Fruit fly (Drosophila melanogaster) whole organism, embryonic: Measurements from ENCODE around the gene bnl.

ENCODE experiments used
- ATbp ChIP-seq: fragments of 200-800 bp; sonication (Bioruptor generic); optimal IDR thresholded peaks from 2 replicates; lab custom pipeline; 2017; ENCODE audit warnings: missing biosample characterization, mild to moderate bottlenecking, missing genetic modification characterization, missing genetic modification reagents
- Aef1 ChIP-seq: fragments of 200-800 bp; sonication (Bioruptor generic); IDR thresholded peaks from 3 replicates; pipeline ENCODE4 v1.3.6; 2022; ENCODE audit warnings: missing biosample characterization, missing genetic modification characterization
- Atf6 ChIP-seq: fragments of 200-800 bp; sonication (Bioruptor generic); IDR thresholded peaks from 2 replicates; pipeline ENCODE4 v1.3.6; 2022; ENCODE audit warnings: missing biosample characterization, missing genetic modification characterization
- B-H1 ChIP-seq: fragments of 200-800 bp; sonication (Bioruptor generic); IDR thresholded peaks from 3 replicates; pipeline ENCODE4 v1.3.6; 2022; ENCODE audit warnings: missing biosample characterization, missing genetic modification characterization
- CG11093 ChIP-seq: fragments of 200-800 bp; sonication (Bioruptor generic); IDR thresholded peaks from 3 replicates; pipeline ENCODE4 v1.3.6; 2022; ENCODE audit warnings: missing biosample characterization, missing genetic modification characterization
- CG11247 ChIP-seq: fragments of 200-800 bp; sonication (Bioruptor generic); IDR thresholded peaks from 2 replicates; pipeline ENCODE4 v1.3.6; 2022; ENCODE audit warnings: missing biosample characterization, missing genetic modification characterization
- CG11456 ChIP-seq: fragments of 200-800 bp; sonication (Bioruptor generic); IDR thresholded peaks from 3 replicates; pipeline ENCODE4 v1.3.6; 2022; ENCODE audit warnings: missing biosample characterization, missing genetic modification characterization
- CG13296 ChIP-seq: fragments of 200-800 bp; sonication (Bioruptor generic); optimal IDR thresholded peaks from 3 replicates; lab custom pipeline; 2018; ENCODE audit warnings: missing biosample characterization, mild to moderate bottlenecking, missing genetic modification characterization
- CG13424 ChIP-seq: fragments of 200-800 bp; sonication (Bioruptor generic); optimal IDR thresholded peaks from 2 replicates; lab custom pipeline; 2019; ENCODE audit warnings: missing biosample characterization, mild to moderate bottlenecking, missing genetic modification characterization, moderate library complexity
- CG13624 ChIP-seq: fragments of 200-800 bp; sonication (Bioruptor generic); optimal IDR thresholded peaks from 2 replicates; lab custom pipeline; 2016; ENCODE audit warnings: missing biosample characterization, missing genetic modification characterization
- CG18599 ChIP-seq: fragments of 200-800 bp; sonication (Bioruptor generic); optimal IDR thresholded peaks from 3 replicates; lab custom pipeline; 2017; ENCODE audit warnings: missing biosample characterization, missing genetic modification characterization, mild to moderate bottlenecking, moderate library complexity, missing genetic modification reagents
- CG31224 ChIP-seq: fragments of 200-800 bp; sonication (Bioruptor generic); IDR thresholded peaks from 2 replicates; pipeline ENCODE4 v1.3.6; 2022; ENCODE audit warnings: missing biosample characterization, missing genetic modification characterization
- CG31441 ChIP-seq: fragments of 200-800 bp; sonication (Bioruptor generic); IDR thresholded peaks from 2 replicates; pipeline ENCODE4 v1.3.6; 2022; ENCODE audit warnings: missing biosample characterization, missing genetic modification characterization
- CG32772 ChIP-seq: fragments of 200-800 bp; sonication (Bioruptor generic); IDR thresholded peaks from 2 replicates; pipeline ENCODE4 v1.3.6; 2022; ENCODE audit warnings: missing biosample characterization, missing genetic modification characterization
- CG34376 ChIP-seq: fragments of 200-800 bp; sonication (Bioruptor generic); optimal IDR thresholded peaks from 2 replicates; lab custom pipeline; 2018; ENCODE audit warnings: missing biosample characterization, mild to moderate bottlenecking, missing genetic modification characterization
- CG5180 ChIP-seq: fragments of 200-800 bp; sonication (Bioruptor generic); optimal IDR thresholded peaks from 3 replicates; lab custom pipeline; 2017; ENCODE audit warnings: missing biosample characterization, missing genetic modification characterization, mild to moderate bottlenecking, moderate library complexity, missing genetic modification reagents
- CG7357 ChIP-seq: fragments of 200-800 bp; sonication (Bioruptor generic); IDR thresholded peaks from 3 replicates; pipeline ENCODE4 v1.3.6; 2022; ENCODE audit warnings: missing biosample characterization, missing genetic modification characterization
- CG7556 ChIP-seq: fragments of 200-800 bp; sonication (Bioruptor generic); optimal IDR thresholded peaks from 2 replicates; lab custom pipeline; 2017; ENCODE audit warnings: missing biosample characterization, mild to moderate bottlenecking, missing genetic modification characterization
- CG8944 ChIP-seq: fragments of 200-800 bp; sonication (Bioruptor generic); optimal IDR thresholded peaks from 3 replicates; lab custom pipeline; 2016; ENCODE audit warnings: missing biosample characterization, missing genetic modification characterization
- Camta ChIP-seq: fragments of 200-800 bp; sonication (Bioruptor generic); optimal IDR thresholded peaks from 2 replicates; lab custom pipeline; 2016; ENCODE audit warnings: missing biosample characterization, missing genetic modification characterization
- D19A ChIP-seq: fragments of 200-800 bp; optimal IDR thresholded peaks from 3 replicates; lab custom pipeline; 2019; ENCODE audit warnings: missing biosample characterization, mild to moderate bottlenecking, missing genetic modification characterization, moderate library complexity
- Drgx ChIP-seq: fragments of 200-800 bp; sonication (Bioruptor generic); IDR thresholded peaks from 2 replicates; pipeline ENCODE4 v1.3.6; 2022; ENCODE audit warnings: missing biosample characterization, missing genetic modification characterization
- E2f2 ChIP-seq: fragments of 200-800 bp; sonication (Bioruptor generic); IDR thresholded peaks from 2 replicates; pipeline ENCODE4 v1.3.6; 2022; ENCODE audit warnings: missing biosample characterization, missing genetic modification characterization
- ERR ChIP-seq: fragments of 200-800 bp; sonication (Bioruptor generic); optimal IDR thresholded peaks from 2 replicates; lab custom pipeline; 2016; ENCODE audit warnings: missing biosample characterization, missing genetic modification characterization
- Fer3 ChIP-seq: fragments of 200-800 bp; sonication (Bioruptor generic); optimal IDR thresholded peaks from 2 replicates; lab custom pipeline; 2018; ENCODE audit warnings: missing biosample characterization, mild to moderate bottlenecking, missing genetic modification characterization, moderate library complexity
- Gug ChIP-seq: fragments of 200-800 bp; sonication (Bioruptor generic); IDR thresholded peaks from 4 replicates; pipeline ENCODE4 v1.3.6; 2022; ENCODE audit warnings: missing biosample characterization, missing genetic modification characterization
- H2.0 ChIP-seq: fragments of 200-800 bp; sonication (Bioruptor generic); IDR thresholded peaks from 2 replicates; pipeline ENCODE4 v1.3.6; 2022; ENCODE audit warnings: missing biosample characterization, missing genetic modification characterization
- Hr51 ChIP-seq, 2 experiments: fragments of 200-800 bp; sonication (Bioruptor generic); optimal IDR thresholded peaks; 2 replicates in 1 of 2; 3 replicates in 1 of 2; lab custom pipeline; 2016 to 2018; ENCODE audit warnings: missing biosample characterization in 2 of 2, missing genetic modification characterization in 2 of 2, mild to moderate bottlenecking in 1 of 2, moderate library complexity in 1 of 2
- Lhr ChIP-seq: fragments of 200-800 bp; sonication (Bioruptor generic); optimal IDR thresholded peaks from 3 replicates; lab custom pipeline; 2017; ENCODE audit warnings: mild to moderate bottlenecking, missing biosample characterization, missing genetic modification reagents, missing genetic modification characterization
- Med ChIP-seq: fragments of 200-800 bp; sonication (Bioruptor generic); peaks from one replicate; lab custom pipeline; 2016; ENCODE audit warnings: missing biosample characterization, missing genetic modification characterization, mild to moderate bottlenecking, inconsistent platforms, moderate library complexity
- Nf-YA ChIP-seq: fragments of 200-800 bp; sonication (Bioruptor generic); IDR thresholded peaks from 2 replicates; pipeline ENCODE4 v1.3.6; 2022; ENCODE audit warnings: missing biosample characterization, missing genetic modification characterization
- NfI ChIP-seq: fragments of 200-800 bp; sonication (Bioruptor generic); optimal IDR thresholded peaks from 3 replicates; lab custom pipeline; 2018; ENCODE audit warnings: missing biosample characterization, mild to moderate bottlenecking, missing genetic modification characterization, moderate library complexity
- bsh ChIP-seq, 2 experiments: fragments of 200-800 bp; sonication (Bioruptor generic); optimal IDR thresholded peaks; 2 replicates each; lab custom pipeline; 2017 to 2018; ENCODE audit warnings: mild to moderate bottlenecking in 2 of 2, missing biosample characterization in 2 of 2, missing genetic modification characterization in 2 of 2, moderate library complexity in 1 of 2
- caup ChIP-seq: fragments of 200-800 bp; sonication (Bioruptor generic); optimal IDR thresholded peaks from 3 replicates; lab custom pipeline; 2017; ENCODE audit warnings: missing biosample characterization, mild to moderate bottlenecking, missing genetic modification characterization, moderate library complexity; ENCODE audit not compliant: severe bottlenecking
- crol ChIP-seq: fragments of 200-800 bp; sonication (Bioruptor generic); IDR thresholded peaks from 2 replicates; pipeline ENCODE4 v1.3.6; 2022; ENCODE audit warnings: missing biosample characterization, missing genetic modification characterization
- dpn ChIP-seq, 2 experiments: fragments of 200-800 bp; sonication (Bioruptor generic); optimal IDR thresholded peaks; 3 replicates each; lab custom pipeline; 2016; ENCODE audit warnings: missing biosample characterization in 2 of 2, missing genetic modification characterization in 2 of 2
- jigr1 ChIP-seq: fragments of 200-800 bp; sonication (Bioruptor generic); IDR thresholded peaks from 3 replicates; pipeline ENCODE4 v1.3.6; 2022; ENCODE audit warnings: missing biosample characterization, missing genetic modification characterization
- knrl ChIP-seq: fragments of 200-800 bp; sonication (Bioruptor generic); IDR thresholded peaks from 3 replicates; pipeline ENCODE4 v1.3.6; 2022; ENCODE audit warnings: missing biosample characterization, missing genetic modification characterization; ENCODE audit not compliant: partially characterized antibody
- mam ChIP-seq: fragments of 200-800 bp; sonication (Bioruptor generic); optimal IDR thresholded peaks from 3 replicates; lab custom pipeline; 2016; ENCODE audit warnings: missing biosample characterization, missing genetic modification characterization
- odd ChIP-seq: fragments of 200-800 bp; sonication (Bioruptor generic); optimal IDR thresholded peaks from 2 replicates; lab custom pipeline; 2017; ENCODE audit warnings: missing biosample characterization, mild to moderate bottlenecking, missing genetic modification characterization
- prd ChIP-seq, 3 experiments: fragments of >200 bp in 2 of 3; fragments of 200-800 bp in 1 of 3; sonication (Bioruptor generic) in 1 of 3; optimal IDR thresholded peaks in 2 of 3; IDR thresholded peaks in 1 of 3; 2 replicates in 2 of 3; 3 replicates in 1 of 3; pipeline versions ENCODE4 v1.3.6 to Lab custom; 2017 to 2022; ENCODE audit warnings: missing biosample characterization in 1 of 3, missing genetic modification characterization in 1 of 3
- ranshi ChIP-seq: fragments of 200-800 bp; sonication (Bioruptor generic); IDR thresholded peaks from 2 replicates; pipeline ENCODE4 v1.3.6; 2022; ENCODE audit warnings: missing biosample characterization, missing genetic modification characterization
- scrt ChIP-seq: fragments of 200-800 bp; sonication (Bioruptor generic); optimal IDR thresholded peaks from 2 replicates; lab custom pipeline; 2018; ENCODE audit warnings: missing biosample characterization, mild to moderate bottlenecking, missing genetic modification characterization, moderate library complexity
- sim ChIP-seq: fragments of 200-800 bp; sonication (Bioruptor generic); IDR thresholded peaks from 2 replicates; pipeline ENCODE4 v1.3.6; 2022; ENCODE audit warnings: missing biosample characterization, missing genetic modification characterization
- sima ChIP-seq: fragments of 200-800 bp; sonication (Bioruptor generic); optimal IDR thresholded peaks from 2 replicates; lab custom pipeline; 2016; ENCODE audit warnings: missing biosample characterization, missing genetic modification characterization
- so ChIP-seq: fragments of 200-800 bp; sonication (Bioruptor generic); IDR thresholded peaks from 3 replicates; pipeline ENCODE4 v1.3.6; 2022; ENCODE audit warnings: missing biosample characterization, missing genetic modification characterization
- vnd ChIP-seq: fragments of 200-800 bp; sonication (Bioruptor generic); IDR thresholded peaks from 3 replicates; pipeline ENCODE4 v1.3.6; 2022; ENCODE audit warnings: missing biosample characterization, missing genetic modification characterization; ENCODE audit not compliant: partially characterized antibody

The bnl gene

dm6 chr3R:19875118-19875887 lies 38.7 kb upstream of the bnl start, which contains the start of gene Mrp5 (continued):
- TF ChIP-seq Lhr = no peak
- peak; percentile 36 for TF ChIP-seq CG18599 (GFP tag; lab: Kevin White, UChicago)
- peak; percentile 80 for TF ChIP-seq CG11456 (GFP tag; lab: Robert Waterston, UW)
- TF ChIP-seq so = no peak
- TF ChIP-seq crol (GFP tag; lab: Robert Waterston, UW) = peak; percentile 75
- TF ChIP-seq knrl (GFP tag; lab: Robert Waterston, UW) = no peak
- TF ChIP-seq CG5180 = peak; percentile 11
- peak; percentile 59; the same call in 1 of the 2 replicates for TF ChIP-seq CG11247 (GFP tag; lab: Robert Waterston, UW)
- TF ChIP-seq E2f2 = peak; percentile 26; the same call in 1 of the 2 replicates
- no peak for TF ChIP-seq scrt (GFP tag; lab: Kevin White, UChicago)
- peak; percentile 55 for TF ChIP-seq Drgx (GFP tag; lab: Robert Waterston, UW)
- peak; percentile 5 for TF ChIP-seq Camta (GFP tag; lab: Kevin White, UChicago)
- TF ChIP-seq sima (GFP tag; lab: Kevin White, UChicago) = no peak
- TF ChIP-seq dpn (GFP tag; optimal IDR thresholded peaks at IDR 0.05; lab: Kevin White, UChicago) = peak; percentile 26 to 46
- peak; percentile 45 for TF ChIP-seq CG34376
- TF ChIP-seq D19A (tag; lab: Kevin White, UChicago) = peak; percentile 33
- 0 out of 2 replicates have a peak, but pooled peaks have one; percentile 49 for TF ChIP-seq sim (GFP tag; lab: Robert Waterston, UW)
- TF ChIP-seq CG13296 = peak; percentile 24
- peak; percentile 47 for TF ChIP-seq CG31224 (GFP tag; lab: Robert Waterston, UW)
- peak; percentile 49; the same call in 2 of the 3 replicates for TF ChIP-seq Aef1 (GFP tag; lab: Robert Waterston, UW)
- TF ChIP-seq CG8944 = no peak
- peak; percentile 39 for TF ChIP-seq CG31441 (GFP tag; lab: Robert Waterston, UW)
- TF ChIP-seq B-H1 (GFP tag; lab: Robert Waterston, UW) = peak; percentile 40; the same call in 2 of the 3 replicates
- peak; percentile 15 for TF ChIP-seq Fer3
- TF ChIP-seq ERR (GFP tag; lab: Kevin White, UChicago) = no peak
- TF ChIP-seq NfI = peak; percentile 42
- peak; percentile 32 for TF ChIP-seq Med (GFP tag; lab: Kevin White, UChicago)
- peak; percentile 48; the same call in 1 of the 2 replicates for TF ChIP-seq ranshi (GFP tag; lab: Robert Waterston, UW)
- 0 out of 2 replicates have a peak, but pooled peaks have one; percentile 37 for TF ChIP-seq Nf-YA
- TF ChIP-seq CG13424 = peak; percentile 26
- TF ChIP-seq vnd (GFP tag; lab: Robert Waterston, UW) = no peak
- TF ChIP-seq Atf6 = peak; percentile 15; the same call in 1 of the 2 replicates
- TF ChIP-seq odd (GFP tag; lab: Kevin White, UChicago) = peak; percentile 23
- TF ChIP-seq Hr51 (GFP tag; optimal IDR thresholded peaks at IDR 0.05; lab: Kevin White, UChicago) = peak in 1 of 2 experiments; percentile 40
- no peak for TF ChIP-seq jigr1
- no peak for TF ChIP-seq CG32772 (GFP tag; lab: Robert Waterston, UW)
- no peak for TF ChIP-seq CG7357
- peak; percentile 54; the same call in 2 of the 3 replicates for TF ChIP-seq CG11093 (GFP tag; lab: Robert Waterston, UW)
- peak; percentile 54 for TF ChIP-seq ATbp (GFP tag; lab: Kevin White, UChicago)
- TF ChIP-seq caup (GFP tag; lab: Kevin White, UChicago) = peak; percentile 13
- TF ChIP-seq bsh (GFP tag; optimal IDR thresholded peaks at IDR 0.05; lab: Kevin White, UChicago) = peak; percentile 21 to 35
- TF ChIP-seq Gug (GFP tag; lab: Robert Waterston, UW) = peak; percentile 75; the same call in 3 of the 4 replicates
- TF ChIP-seq CG13624 (GFP tag; lab: Kevin White, UChicago) = peak; percentile 17
- no peak for TF ChIP-seq prd (optimal IDR thresholded peaks at IDR 0.05; lab: Kevin White, UChicago)
- TF ChIP-seq prd (GFP tag; IDR thresholded peaks at IDR 0.05; lab: Robert Waterston, UW) = peak; percentile 74
- TF ChIP-seq H2.0 (GFP tag; lab: Robert Waterston, UW) = peak; percentile 29; the same call in 1 of the 2 replicates
- peak; percentile 15 for TF ChIP-seq mam (GFP tag; lab: Kevin White, UChicago)
- peak; percentile 42 for TF ChIP-seq CG7556
